Fruit fly (Drosophila melanogaster): Measurements from ENCODE around the gene CG7330.

CG7330 gene

dm6 chr3L:18179564-18180201, 31.0 kb downstream of the CG7330 start:
- no peak for TF ChIP-seq CG8478 (optimal IDR thresholded peaks at IDR 0.05)
- no peak for TF ChIP-seq CTCF (optimal IDR thresholded peaks at IDR 0.05)

dm6 chr3L:18181900-18182299, 33.2 kb downstream of the CG7330 start:
- TF ChIP-seq CTCF (optimal IDR thresholded peaks at IDR 0.05), result no peak
- no peak for TF ChIP-seq CG8478 (optimal IDR thresholded peaks at IDR 0.05)

dm6 chr3L:18183928-18184327, 35.2 kb downstream of the CG7330 start:
- no peak for TF ChIP-seq CG8478 (optimal IDR thresholded peaks at IDR 0.05)
- no peak for TF ChIP-seq CTCF (optimal IDR thresholded peaks at IDR 0.05)

dm6 chr3L:18184762-18185161, 36.0 kb downstream of the CG7330 start:
- TF ChIP-seq CTCF (optimal IDR thresholded peaks at IDR 0.05), result no peak
- TF ChIP-seq CG8478 (optimal IDR thresholded peaks at IDR 0.05), result no peak

dm6 chr3L:18185542-18186312, 37.0 kb downstream of the CG7330 start, which contains the start of gene hid:
hid (minus strand) TSS chr3L:18185641.
- TF ChIP-seq CG8478 (optimal IDR thresholded peaks at IDR 0.05) (no peak), CTCF (optimal IDR thresholded peaks at IDR 0.05) (no peak)

dm6 chr3L:18186313-18186625, 37.5 kb downstream of the CG7330 start:
- TF ChIP-seq CTCF (optimal IDR thresholded peaks at IDR 0.05) (no peak), CG8478 (optimal IDR thresholded peaks at IDR 0.05) (no peak)

dm6 chr3L:18186779-18187178, 38.1 kb downstream of the CG7330 start:
- TF ChIP-seq CTCF (optimal IDR thresholded peaks at IDR 0.05), result no peak
- no peak for TF ChIP-seq CG8478 (optimal IDR thresholded peaks at IDR 0.05)

dm6 chr3L:18187472-18188089, 38.9 kb downstream of the CG7330 start:
- no peak for TF ChIP-seq CG8478 (optimal IDR thresholded peaks at IDR 0.05)

- TF ChIP-seq CTCF (optimal IDR thresholded peaks at IDR 0.05) (no peak), CG8478 (optimal IDR thresholded peaks at IDR 0.05) (no peak)
These were observed 39.9 kb downstream of the CG7330 start for dm6 chr3L:18188473-18189087.

- TF ChIP-seq CG8478 (optimal IDR thresholded peaks at IDR 0.05) (no peak), CTCF (optimal IDR thresholded peaks at IDR 0.05) (no peak)
These were observed 41.9 kb downstream of the CG7330 start for dm6 chr3L:18190484-18191220.

- TF ChIP-seq CTCF (optimal IDR thresholded peaks at IDR 0.05) (no peak), CG8478 (optimal IDR thresholded peaks at IDR 0.05) (no peak)
These were observed 42.9 kb downstream of the CG7330 start for dm6 chr3L:18191555-18192135.

dm6 chr3L:18192858-18193478, 44.2 kb downstream of the CG7330 start:
- TF ChIP-seq CTCF (optimal IDR thresholded peaks at IDR 0.05) (no peak), CG8478 (optimal IDR thresholded peaks at IDR 0.05) (no peak)

dm6 chr3L:18193642-18194041, 44.9 kb downstream of the CG7330 start:
- TF ChIP-seq CG8478 (optimal IDR thresholded peaks at IDR 0.05) (no peak), CTCF (optimal IDR thresholded peaks at IDR 0.05) (no peak)

dm6 chr3L:18194323-18194996, 45.7 kb downstream of the CG7330 start:
- no peak for TF ChIP-seq CG8478 (optimal IDR thresholded peaks at IDR 0.05)
- no peak for TF ChIP-seq CTCF (optimal IDR thresholded peaks at IDR 0.05)

Measured in S2 (cell line).